Worm (Caenorhabditis elegans): ENCODE results near the gene C33D9.6.
A peak's percentile ranks its signal among the peaks of the same experiment; 100 is the strongest.

Gene C33D9.6

DNA sequence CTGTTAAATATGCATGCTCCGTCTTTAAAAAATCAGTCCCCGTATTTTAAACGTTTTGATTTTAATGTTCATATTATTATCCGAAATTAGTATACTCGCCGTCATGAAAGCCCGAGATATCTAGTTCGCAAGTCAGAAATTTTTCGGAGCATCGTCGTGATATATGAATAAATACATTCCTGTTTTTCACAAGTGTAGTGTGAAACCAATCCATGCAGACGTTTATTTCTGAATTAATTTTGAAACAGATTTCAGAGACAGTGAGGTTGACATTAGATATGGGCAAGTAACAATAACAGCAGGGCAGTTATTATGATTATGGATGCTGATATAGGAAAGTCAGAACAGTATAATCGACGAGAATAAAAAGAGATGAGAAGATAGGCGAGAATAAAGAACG, 25.5 kb downstream of the C33D9.6 start:
- TF ChIP-seq fos-1 (tag; optimal IDR thresholded peaks at IDR 0.05) = no peak
- TF ChIP-seq blmp-1 (tag; optimal IDR thresholded peaks at IDR 0.05; ENCODE audit: insufficient read depth) = no peak
- TF ChIP-seq zag-1 (tag; optimal IDR thresholded peaks at IDR 0.05) = no peak
- no peak for TF ChIP-seq lin-13 (GFP tag; optimal IDR thresholded peaks at IDR 0.05)
- TF ChIP-seq unc-55 (GFP tag; optimal IDR thresholded peaks at IDR 0.05) = no peak
- TF ChIP-seq mdl-1 (tag; optimal IDR thresholded peaks at IDR 0.05) = no peak
- no peak for TF ChIP-seq skn-1 (tag; optimal IDR thresholded peaks at IDR 0.05)
- no peak for TF ChIP-seq lin-39 (tag; optimal IDR thresholded peaks at IDR 0.05)
- no peak for TF ChIP-seq elt-3 (tag; optimal IDR thresholded peaks at IDR 0.05)
- TF ChIP-seq lin-11 (tag; optimal IDR thresholded peaks at IDR 0.05) = no peak
- TF ChIP-seq C34F6.9 (tag; optimal IDR thresholded peaks at IDR 0.05) = no peak
- no peak for TF ChIP-seq aly-2 (tag; optimal IDR thresholded peaks at IDR 0.05)
- no peak for TF ChIP-seq lsy-2 (tag; optimal IDR thresholded peaks at IDR 0.05)
- no peak for TF ChIP-seq nhr-23 (tag; optimal IDR thresholded peaks at IDR 0.05)
- TF ChIP-seq ztf-4 (tag; optimal IDR thresholded peaks at IDR 0.05) = no peak
- no peak for TF ChIP-seq ceh-16 (tag; optimal IDR thresholded peaks at IDR 0.05)

ce11 chrIV:8748967-8749366, 29.0 kb downstream of the C33D9.6 start:
- TF ChIP-seq nhr-129 (tag; optimal IDR thresholded peaks at IDR 0.05) (no peak), snpc-4 (tag; optimal IDR thresholded peaks at IDR 0.05) (no peak), lin-13 (GFP tag; optimal IDR thresholded peaks at IDR 0.05) (no peak), nhr-10 (tag; optimal IDR thresholded peaks at IDR 0.05) (no peak), elt-3 (tag; optimal IDR thresholded peaks at IDR 0.05) (no peak), nhr-6 (tag; optimal IDR thresholded peaks at IDR 0.05) (no peak), lin-11 (tag; optimal IDR thresholded peaks at IDR 0.05) (no peak), skn-1 (tag; optimal IDR thresholded peaks at IDR 0.05) (no peak), ceh-16 (tag; optimal IDR thresholded peaks at IDR 0.05) (no peak), nhr-77 (tag; optimal IDR thresholded peaks at IDR 0.05) (no peak), ama-1 (optimal IDR thresholded peaks at IDR 0.05) (no peak), crh-2 (tag; optimal IDR thresholded peaks at IDR 0.05) (no peak), C34F6.9 (tag; optimal IDR thresholded peaks at IDR 0.05) (no peak), fos-1 (tag; optimal IDR thresholded peaks at IDR 0.05) (no peak), nhr-237 (tag; optimal IDR thresholded peaks at IDR 0.05) (no peak), Y55F3AM.14 (GFP tag; optimal IDR thresholded peaks at IDR 0.05) (no peak)

- TF ChIP-seq nhr-21 (tag; optimal IDR thresholded peaks at IDR 0.05) (no peak), lsy-2 (tag; optimal IDR thresholded peaks at IDR 0.05) (no peak), elt-1 (tag; optimal IDR thresholded peaks at IDR 0.05) (no peak)
Measured at ce11 chrIV:8745591-8746302, 32.2 kb downstream of the C33D9.6 start, which contains the start of the genes F20C5.7 and parg-1. Gene F20C5.7, minus strand, starts transcription at chrIV:8745691. Gene parg-1, plus strand, starts transcription at chrIV:8746252.

DNA sequence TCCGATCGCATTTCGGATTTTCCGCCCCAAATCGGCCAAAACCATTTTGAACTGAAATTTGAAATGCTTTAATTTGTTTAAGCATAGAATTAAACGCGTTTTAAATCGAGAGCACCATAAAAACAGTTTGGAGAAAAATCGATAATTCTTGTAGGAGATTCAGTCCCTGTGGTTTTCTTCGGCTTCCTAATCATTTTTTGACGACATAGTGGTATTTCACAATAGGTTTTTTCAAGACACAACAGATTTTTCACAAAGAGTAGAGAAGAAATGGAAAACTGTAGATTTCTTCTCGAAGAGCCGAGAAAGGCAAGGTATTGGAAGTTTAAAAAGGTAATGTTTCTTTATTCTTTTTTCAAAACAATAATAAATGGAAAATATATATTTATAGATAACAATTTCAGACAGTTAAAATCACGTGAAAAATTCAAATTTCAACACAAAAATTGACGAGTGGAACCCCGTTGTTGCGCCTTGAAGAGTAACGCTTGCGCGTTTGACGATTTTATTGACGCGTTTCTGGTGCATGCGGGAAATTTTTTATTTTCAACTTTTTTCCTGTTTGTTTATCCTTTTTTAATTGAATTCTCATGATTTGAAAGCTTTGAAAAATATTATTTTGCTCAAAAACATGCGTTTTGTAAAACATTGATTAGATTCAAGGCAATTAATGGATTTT, 34.2 kb downstream of the C33D9.6 start, which contains the start of gene F21D5.7:
F21D5.7 (minus strand) TSS at position 51 of the 679 bp plus-strand sequence.
- no peak for TF ChIP-seq peb-1 (tag; optimal IDR thresholded peaks at IDR 0.05)
- TF ChIP-seq lin-13 (GFP tag; optimal IDR thresholded peaks at IDR 0.05) = peak; percentile 67
- TF ChIP-seq elt-3 (tag; optimal IDR thresholded peaks at IDR 0.05) = no peak
- TF ChIP-seq C34F6.9 (tag; optimal IDR thresholded peaks at IDR 0.05) = peak; percentile 89
- no peak for TF ChIP-seq ceh-16 (tag; optimal IDR thresholded peaks at IDR 0.05)
- no peak for TF ChIP-seq unc-62 (GFP tag; optimal IDR thresholded peaks at IDR 0.05)
- peak; percentile 3 for TF ChIP-seq ZK546.5 (tag; optimal IDR thresholded peaks at IDR 0.05)
- TF ChIP-seq sma-3 (GFP tag; optimal IDR thresholded peaks at IDR 0.05) = no peak
- no peak for TF ChIP-seq ztf-11 (tag; optimal IDR thresholded peaks at IDR 0.05)
- TF ChIP-seq nhr-10 (tag; optimal IDR thresholded peaks at IDR 0.05) = no peak
- TF ChIP-seq sma-9 (GFP tag; optimal IDR thresholded peaks at IDR 0.05) = peak; percentile 84
- no peak for TF ChIP-seq sma-9 (tag; optimal IDR thresholded peaks at IDR 0.05)
- peak; percentile 55 for TF ChIP-seq lin-11 (tag; optimal IDR thresholded peaks at IDR 0.05)
- no peak for TF ChIP-seq mbf-1 (tag; optimal IDR thresholded peaks at IDR 0.05)
- peak; percentile 41 for TF ChIP-seq skn-1 (tag; optimal IDR thresholded peaks at IDR 0.05)
- no peak for TF ChIP-seq R02D3.7 (tag; optimal IDR thresholded peaks at IDR 0.05)
- peak; percentile 85 for TF ChIP-seq unc-55 (GFP tag; optimal IDR thresholded peaks at IDR 0.05)
- TF ChIP-seq gmeb-1 (tag; optimal IDR thresholded peaks at IDR 0.05) = peak; percentile 89
- TF ChIP-seq sem-4 (tag; optimal IDR thresholded peaks at IDR 0.05) = peak; percentile 37
- no peak for TF ChIP-seq ztf-1 (GFP tag; conservative IDR thresholded peaks at IDR 0.05)
- no peak for TF ChIP-seq nhr-11 (tag; optimal IDR thresholded peaks at IDR 0.05)
- no peak for TF ChIP-seq ceh-82 (tag; optimal IDR thresholded peaks at IDR 0.05)
- no peak for TF ChIP-seq nhr-237 (tag; optimal IDR thresholded peaks at IDR 0.05)
- TF ChIP-seq nhr-12 (tag; optimal IDR thresholded peaks at IDR 0.05) = no peak
- peak; percentile 35 for TF ChIP-seq nhr-6 (tag; optimal IDR thresholded peaks at IDR 0.05)
- no peak for TF ChIP-seq Y55F3AM.14 (GFP tag; optimal IDR thresholded peaks at IDR 0.05)
- peak; percentile 46 for TF ChIP-seq nhr-129 (tag; optimal IDR thresholded peaks at IDR 0.05)
- no peak for TF ChIP-seq lin-39 (tag; optimal IDR thresholded peaks at IDR 0.05)
- TF ChIP-seq zag-1 (tag; optimal IDR thresholded peaks at IDR 0.05) = no peak
- TF ChIP-seq ztf-4 (tag; optimal IDR thresholded peaks at IDR 0.05) = peak; percentile 52
- TF ChIP-seq lsy-2 (tag; optimal IDR thresholded peaks at IDR 0.05) = peak; percentile 68 to 89
- peak; percentile 31 for TF ChIP-seq snpc-4 (tag; optimal IDR thresholded peaks at IDR 0.05)
- TF ChIP-seq nhr-23 (tag; optimal IDR thresholded peaks at IDR 0.05) = no peak
- TF ChIP-seq crh-2 (tag; optimal IDR thresholded peaks at IDR 0.05) = peak; percentile 91
- TF ChIP-seq aly-2 (tag; optimal IDR thresholded peaks at IDR 0.05) = no peak
- peak in 1 of 2 experiments; percentile 31 for TF ChIP-seq mdl-1 (tag; optimal IDR thresholded peaks at IDR 0.05)
- peak; percentile 43 for TF ChIP-seq blmp-1 (tag; optimal IDR thresholded peaks at IDR 0.05; ENCODE audit: insufficient read depth)
